Worm (Caenorhabditis elegans): Measurements from ENCODE around the gene klp-6.
"Not testable (repeated sequence)": the region's sequence is repeated elsewhere in the genome, so short reads cannot be mapped to it uniquely, and the experiment has no call there.

The klp-6 gene

ce11 chrIII:5020924-5021323 lies 9.8 kb upstream of the klp-6 start, which contains the start of gene mdt-11:
Gene mdt-11 (plus strand): TSS chrIII:5021224.
- no peak for TF ChIP-seq unc-62 (GFP tag; optimal IDR thresholded peaks at IDR 0.05)

- TF ChIP-seq unc-62 (GFP tag; optimal IDR thresholded peaks at IDR 0.05): no peak
These were observed 9.0 kb upstream of the klp-6 start, which contains the start of gene R144.3 for ce11 chrIII:5021689-5022088. Gene R144.3 (plus strand): TSS chrIII:5021989.

ce11 chrIII:5022964-5023363 lies 7.8 kb upstream of the klp-6 start, which contains the start of gene R144.13:
Gene R144.13 (plus strand): TSS chrIII:5023264.
- no peak for TF ChIP-seq unc-62 (GFP tag; optimal IDR thresholded peaks at IDR 0.05)

- no peak for TF ChIP-seq unc-62 (GFP tag; optimal IDR thresholded peaks at IDR 0.05)
These were observed 7.1 kb upstream of the klp-6 start for ce11 chrIII:5023642-5024041.

ce11 chrIII:5024393-5024964 lies 6.2 kb upstream of the klp-6 start, which contains the start of gene pcf-11:
Gene pcf-11 (plus strand): TSS chrIII:5024914.
- TF ChIP-seq unc-62 (GFP tag; optimal IDR thresholded peaks at IDR 0.05): no peak

- no peak for TF ChIP-seq unc-62 (GFP tag; optimal IDR thresholded peaks at IDR 0.05)
These were observed 5.5 kb upstream of the klp-6 start for ce11 chrIII:5025136-5025629.

- no peak for TF ChIP-seq unc-62 (GFP tag; optimal IDR thresholded peaks at IDR 0.05)
These were observed 4.4 kb upstream of the klp-6 start for ce11 chrIII:5026366-5026765.

- no peak for TF ChIP-seq unc-62 (GFP tag; optimal IDR thresholded peaks at IDR 0.05)
These were observed 3.5 kb upstream of the klp-6 start for ce11 chrIII:5027219-5027618.

- TF ChIP-seq unc-62 (GFP tag; optimal IDR thresholded peaks at IDR 0.05): no peak
These were observed 5.4 kb downstream of the klp-6 start, which contains the start of gene C45G9.6 for ce11 chrIII:5036158-5036557. Gene C45G9.6 (plus strand): TSS chrIII:5036458.

- TF ChIP-seq unc-62 (GFP tag; optimal IDR thresholded peaks at IDR 0.05): no peak
These were observed 11.4 kb downstream of the klp-6 start, which contains the start of gene nlp-43 for ce11 chrIII:5042112-5042511. Gene nlp-43 (plus strand): TSS chrIII:5042412.

- TF ChIP-seq unc-62 (GFP tag; optimal IDR thresholded peaks at IDR 0.05): no peak
These were observed 14.0 kb downstream of the klp-6 start, which contains the start of gene C45G9.14 for ce11 chrIII:5044709-5045108. Gene C45G9.14 (plus strand): TSS chrIII:5045009.

- TF ChIP-seq unc-62 (GFP tag; optimal IDR thresholded peaks at IDR 0.05): no peak
These were observed 16.4 kb downstream of the klp-6 start, which contains the start of gene txbp-3 for ce11 chrIII:5047175-5047574. Gene txbp-3 (minus strand): TSS chrIII:5047459.

ce11 chrIII:5047740-5048139 lies 17.0 kb downstream of the klp-6 start, which contains the start of gene C45G9.5:
Gene C45G9.5 (plus strand): TSS chrIII:5048117.
- no peak for TF ChIP-seq unc-62 (GFP tag; optimal IDR thresholded peaks at IDR 0.05)

ce11 chrIII:5051949-5052348 lies 21.2 kb downstream of the klp-6 start, which contains the start of gene C45G9.15:
Gene C45G9.15 (minus strand): TSS chrIII:5052049.
- TF ChIP-seq unc-62 (GFP tag; optimal IDR thresholded peaks at IDR 0.05): no peak

- no peak for TF ChIP-seq unc-62 (GFP tag; optimal IDR thresholded peaks at IDR 0.05)
These were observed 22.8 kb downstream of the klp-6 start, which contains the start of gene C45G9.8 for ce11 chrIII:5053541-5053940. Gene C45G9.8 (minus strand): TSS chrIII:5053641.

- not testable (repeated sequence) for TF ChIP-seq unc-62 (GFP tag; optimal IDR thresholded peaks at IDR 0.05)
These were observed 25.0 kb downstream of the klp-6 start, which contains the start of gene C45G9.9 for ce11 chrIII:5055709-5056108. Gene C45G9.9 (minus strand): TSS chrIII:5055809.

ce11 chrIII:5061798-5062197 lies 31.1 kb downstream of the klp-6 start, which contains the start of gene C45G9.10:
Gene C45G9.10 (minus strand): TSS chrIII:5061898.
- TF ChIP-seq unc-62 (GFP tag; optimal IDR thresholded peaks at IDR 0.05): no peak

Data from whole organism, dauer.